Fruit fly (Drosophila melanogaster) Kc167 (cell line): ENCODE results near the gene CG46387.

ENCODE experiments used
- Myc ChIP-seq: fragments of >200 bp; optimal IDR thresholded peaks from 2 replicates; lab custom pipeline; 2017; ENCODE audit warnings: missing external identifiers
- Sin3A ChIP-seq: fragments of >200 bp; optimal IDR thresholded peaks from 2 replicates; lab custom pipeline; 2018; ENCODE audit warnings: missing external identifiers
- h ChIP-seq: fragments of >200 bp; optimal IDR thresholded peaks from 3 replicates; lab custom pipeline; 2018; ENCODE audit warnings: missing external identifiers
- insv ChIP-seq: fragments of >200 bp; optimal IDR thresholded peaks from 3 replicates; lab custom pipeline; 2018; ENCODE audit warnings: missing external identifiers
- psq ChIP-seq: fragments of >200 bp; optimal IDR thresholded peaks from 2 replicates; lab custom pipeline; 2017; ENCODE audit warnings: missing external identifiers
- ttk ChIP-seq: sonication (Bioruptor generic); optimal IDR thresholded peaks from 2 replicates; lab custom pipeline; 2017; ENCODE audit warnings: missing external identifiers

The CG46387 gene

dm6 chr3L:9927169-9927568 is 28.7 kb downstream of the CG46387 start:
- TF ChIP-seq insv (lab: Kevin White, UChicago): no peak
- no peak for TF ChIP-seq psq (lab: Kevin White, UChicago)
- TF ChIP-seq ttk (lab: Kevin White, UChicago): no peak
- TF ChIP-seq Sin3A: no peak
- no peak for TF ChIP-seq h (lab: Kevin White, UChicago)
- TF ChIP-seq Myc (lab: Kevin White, UChicago): no peak
